Fruit fly (Drosophila melanogaster) whole organism, embryonic: Measurements from ENCODE around the gene mRpL37.
A peak's percentile ranks its signal among the peaks of the same experiment; 100 is the strongest.

ENCODE experiments used
- ATbp ChIP-seq: fragments of 200-800 bp; sonication (Bioruptor generic); optimal IDR thresholded peaks from 2 replicates; lab custom pipeline; 2017; ENCODE audit warnings: missing biosample characterization, mild to moderate bottlenecking, missing genetic modification characterization, missing genetic modification reagents
- BtbVII ChIP-seq: fragments of 200-800 bp; sonication (Bioruptor generic); optimal IDR thresholded peaks from 3 replicates; lab custom pipeline; 2017; ENCODE audit warnings: missing biosample characterization, mild to moderate bottlenecking, missing genetic modification characterization
- CG1024 ChIP-seq: fragments of 200-800 bp; sonication (Bioruptor generic); IDR thresholded peaks from 2 replicates; pipeline ENCODE4 v1.3.6; 2022; ENCODE audit warnings: missing biosample characterization, missing genetic modification characterization
- CG10274 ChIP-seq: fragments of 200-800 bp; sonication (Bioruptor generic); optimal IDR thresholded peaks from 3 replicates; lab custom pipeline; 2017; ENCODE audit warnings: missing biosample characterization, mild to moderate bottlenecking, missing genetic modification characterization
- CG11695 ChIP-seq: fragments of 200-800 bp; sonication (Bioruptor generic); IDR thresholded peaks from 3 replicates; pipeline ENCODE4 v1.3.6; 2022; ENCODE audit warnings: missing biosample characterization, missing genetic modification characterization
- CG12104 ChIP-seq: fragments of 200-800 bp; sonication (Bioruptor generic); optimal IDR thresholded peaks from 3 replicates; lab custom pipeline; 2016; ENCODE audit warnings: missing biosample characterization, missing genetic modification characterization
- CG13287 ChIP-seq: fragments of 200-800 bp; sonication (Bioruptor generic); IDR thresholded peaks from 2 replicates; pipeline ENCODE4 v1.3.6; 2022; ENCODE audit warnings: missing biosample characterization, missing genetic modification characterization; ENCODE audit not compliant: partially characterized antibody
- CG13296 ChIP-seq: fragments of 200-800 bp; sonication (Bioruptor generic); optimal IDR thresholded peaks from 3 replicates; lab custom pipeline; 2018; ENCODE audit warnings: missing biosample characterization, mild to moderate bottlenecking, missing genetic modification characterization
- CG14710 ChIP-seq: fragments of 200-800 bp; sonication (Bioruptor generic); optimal IDR thresholded peaks from 3 replicates; lab custom pipeline; 2019; ENCODE audit warnings: missing biosample characterization, mild to moderate bottlenecking, missing genetic modification characterization, moderate library complexity
- CG15514 ChIP-seq: fragments of 200-800 bp; sonication (Bioruptor generic); optimal IDR thresholded peaks from 3 replicates; lab custom pipeline; 2017; ENCODE audit warnings: missing biosample characterization, missing genetic modification characterization, mild to moderate bottlenecking, moderate library complexity, missing genetic modification reagents
- CG15601 ChIP-seq: fragments of 200-800 bp; sonication (Bioruptor generic); optimal IDR thresholded peaks from 3 replicates; lab custom pipeline; 2019; ENCODE audit warnings: missing biosample characterization, mild to moderate bottlenecking, missing genetic modification characterization, moderate library complexity
- CG17802 ChIP-seq: fragments of 200-800 bp; sonication (Bioruptor generic); optimal IDR thresholded peaks from 2 replicates; lab custom pipeline; 2018; ENCODE audit warnings: missing biosample characterization, mild to moderate bottlenecking, missing genetic modification characterization, moderate library complexity
- CG17912 ChIP-seq: fragments of 200-800 bp; sonication (Bioruptor generic); optimal IDR thresholded peaks from 2 replicates; lab custom pipeline; 2018; ENCODE audit warnings: missing biosample characterization, mild to moderate bottlenecking, missing genetic modification characterization
- CG2712 ChIP-seq: fragments of 200-800 bp; optimal IDR thresholded peaks from 3 replicates; lab custom pipeline; 2019; ENCODE audit warnings: missing biosample characterization, mild to moderate bottlenecking, missing genetic modification characterization, moderate library complexity
- CG2875 ChIP-seq: fragments of 200-800 bp; sonication (Bioruptor generic); optimal IDR thresholded peaks from 2 replicates; lab custom pipeline; 2017; ENCODE audit warnings: missing biosample characterization, mild to moderate bottlenecking, missing genetic modification characterization, missing genetic modification reagents
- CG4360 ChIP-seq: fragments of 200-800 bp; sonication (Bioruptor generic); IDR thresholded peaks from 2 replicates; pipeline ENCODE4 v1.3.6; 2022; ENCODE audit warnings: missing biosample characterization, missing genetic modification characterization
- CG7786 ChIP-seq: fragments of 200-800 bp; sonication (Bioruptor generic); optimal IDR thresholded peaks from 2 replicates; lab custom pipeline; 2016; ENCODE audit warnings: missing biosample characterization, missing genetic modification characterization
- CG8478 ChIP-seq: fragments of >200 bp; optimal IDR thresholded peaks from 2 replicates; lab custom pipeline; 2018
- Dad ChIP-seq: fragments of 200-800 bp; sonication (Bioruptor generic); optimal IDR thresholded peaks from 3 replicates; lab custom pipeline; 2016; ENCODE audit warnings: missing biosample characterization, missing genetic modification characterization
- Elba2 ChIP-seq: fragments of 200-800 bp; sonication (Bioruptor generic); optimal IDR thresholded peaks from 3 replicates; lab custom pipeline; 2016; ENCODE audit warnings: missing biosample characterization, missing genetic modification characterization
- GATAe ChIP-seq: fragments of 200-800 bp; sonication (Bioruptor generic); conservative IDR thresholded peaks from 2 replicates; pipeline ENCODE4 v1.3.6; 2022; ENCODE audit warnings: missing biosample characterization, missing genetic modification characterization
- H15 ChIP-seq: fragments of 200-800 bp; sonication (Bioruptor generic); IDR thresholded peaks from 3 replicates; pipeline ENCODE4 v1.3.6; 2022; ENCODE audit warnings: missing biosample characterization, missing genetic modification characterization
- H2.0 ChIP-seq: fragments of 200-800 bp; sonication (Bioruptor generic); IDR thresholded peaks from 2 replicates; pipeline ENCODE4 v1.3.6; 2022; ENCODE audit warnings: missing biosample characterization, missing genetic modification characterization
- HHEX ChIP-seq: fragments of 200-800 bp; sonication (Bioruptor generic); optimal IDR thresholded peaks from 3 replicates; lab custom pipeline; 2017; ENCODE audit warnings: missing biosample characterization, mild to moderate bottlenecking, missing genetic modification characterization, missing genetic modification reagents
- HLH3B ChIP-seq: fragments of 200-800 bp; sonication (Bioruptor generic); IDR thresholded peaks from 2 replicates; pipeline ENCODE4 v1.3.6; 2022; ENCODE audit warnings: missing biosample characterization, missing genetic modification characterization
- HLHmδ ChIP-seq: fragments of 200-800 bp; sonication (Bioruptor generic); optimal IDR thresholded peaks from 2 replicates; lab custom pipeline; 2018; ENCODE audit warnings: missing biosample characterization, mild to moderate bottlenecking, missing genetic modification characterization, moderate library complexity
- Hmr ChIP-seq: fragments of 200-800 bp; sonication (Bioruptor generic); optimal IDR thresholded peaks from 3 replicates; lab custom pipeline; 2017; ENCODE audit warnings: mild to moderate bottlenecking, missing biosample characterization, missing genetic modification reagents, missing genetic modification characterization
- Hr39 ChIP-seq: fragments of >200 bp; optimal IDR thresholded peaks from 2 replicates; lab custom pipeline; 2017
- Nf-YC ChIP-seq: fragments of 200-800 bp; optimal IDR thresholded peaks from 3 replicates; lab custom pipeline; 2019; ENCODE audit warnings: missing biosample characterization, mild to moderate bottlenecking, missing genetic modification characterization, moderate library complexity
- Oaz ChIP-seq: fragments of 200-800 bp; sonication (Bioruptor generic); IDR thresholded peaks from 2 replicates; pipeline ENCODE4 v1.3.6; 2022; ENCODE audit warnings: missing biosample characterization, missing genetic modification characterization
- bigmax ChIP-seq: fragments of 200-800 bp; sonication (Bioruptor generic); optimal IDR thresholded peaks from 2 replicates; lab custom pipeline; 2018; ENCODE audit warnings: missing biosample characterization, mild to moderate bottlenecking, missing genetic modification characterization
- cato ChIP-seq: fragments of 200-800 bp; sonication (Bioruptor generic); optimal IDR thresholded peaks from 2 replicates; lab custom pipeline; 2016; ENCODE audit warnings: missing biosample characterization, missing genetic modification characterization, borderline replicate concordance
- caup ChIP-seq: fragments of 200-800 bp; sonication (Bioruptor generic); optimal IDR thresholded peaks from 3 replicates; lab custom pipeline; 2017; ENCODE audit warnings: missing biosample characterization, mild to moderate bottlenecking, missing genetic modification characterization, moderate library complexity; ENCODE audit not compliant: severe bottlenecking
- corto ChIP-seq: fragments of 200-800 bp; sonication (Bioruptor generic); optimal IDR thresholded peaks from 2 replicates; lab custom pipeline; 2016; ENCODE audit warnings: missing biosample characterization, mild to moderate bottlenecking, missing genetic modification characterization, moderate library complexity
- eyg ChIP-seq: fragments of 200-800 bp; sonication (Bioruptor generic); optimal IDR thresholded peaks from 3 replicates; lab custom pipeline; 2016; ENCODE audit warnings: missing biosample characterization, missing genetic modification characterization
- gem ChIP-seq: fragments of 200-800 bp; sonication (Bioruptor generic); optimal IDR thresholded peaks from 2 replicates; lab custom pipeline; 2019; ENCODE audit warnings: missing biosample characterization, mild to moderate bottlenecking, missing genetic modification characterization, moderate library complexity
- grau ChIP-seq: fragments of 200-800 bp; optimal IDR thresholded peaks from 3 replicates; lab custom pipeline; 2019; ENCODE audit warnings: missing biosample characterization, mild to moderate bottlenecking, missing genetic modification characterization, moderate library complexity
- gsb-n ChIP-seq: fragments of 200-800 bp; sonication (Bioruptor generic); optimal IDR thresholded peaks from 3 replicates; lab custom pipeline; 2018; ENCODE audit warnings: missing biosample characterization, mild to moderate bottlenecking, missing genetic modification characterization
- her ChIP-seq: fragments of 200-800 bp; sonication (Bioruptor generic); optimal IDR thresholded peaks from 2 replicates; lab custom pipeline; 2016; ENCODE audit warnings: missing biosample characterization, missing genetic modification characterization
- klu ChIP-seq: fragments of 200-800 bp; sonication (Bioruptor generic); IDR thresholded peaks from 2 replicates; pipeline ENCODE4 v1.3.6; 2022; ENCODE audit warnings: missing biosample characterization, missing genetic modification characterization
- lilli ChIP-seq: fragments of 200-800 bp; sonication (Bioruptor generic); optimal IDR thresholded peaks from 3 replicates; lab custom pipeline; 2016; ENCODE audit warnings: missing biosample characterization, missing genetic modification characterization
- luna ChIP-seq: fragments of 200-800 bp; sonication (Bioruptor generic); optimal IDR thresholded peaks from 2 replicates; lab custom pipeline; 2016; ENCODE audit warnings: missing biosample characterization, missing genetic modification characterization
- odd ChIP-seq: fragments of 200-800 bp; sonication (Bioruptor generic); optimal IDR thresholded peaks from 2 replicates; lab custom pipeline; 2017; ENCODE audit warnings: missing biosample characterization, mild to moderate bottlenecking, missing genetic modification characterization
- slbo ChIP-seq: fragments of 200-800 bp; sonication (Bioruptor generic); IDR thresholded peaks from 2 replicates; pipeline ENCODE4 v1.3.6; 2022; ENCODE audit warnings: missing biosample characterization, missing genetic modification characterization
- so ChIP-seq: fragments of 200-800 bp; sonication (Bioruptor generic); IDR thresholded peaks from 3 replicates; pipeline ENCODE4 v1.3.6; 2022; ENCODE audit warnings: missing biosample characterization, missing genetic modification characterization
- tup ChIP-seq: fragments of 200-800 bp; sonication (Bioruptor generic); optimal IDR thresholded peaks from 2 replicates; lab custom pipeline; 2016; ENCODE audit warnings: missing biosample characterization, mild to moderate bottlenecking, missing genetic modification characterization, moderate library complexity
- twi ChIP-seq: fragments of 200-800 bp; optimal IDR thresholded peaks from 2 replicates; lab custom pipeline; 2019; ENCODE audit warnings: missing biosample characterization, mild to moderate bottlenecking, missing genetic modification characterization, moderate library complexity
- zen ChIP-seq: fragments of 200-800 bp; sonication (Bioruptor generic); optimal IDR thresholded peaks from 3 replicates; lab custom pipeline; 2018; ENCODE audit warnings: missing biosample characterization, mild to moderate bottlenecking, missing genetic modification characterization, moderate library complexity

mRpL37 gene

DNA sequence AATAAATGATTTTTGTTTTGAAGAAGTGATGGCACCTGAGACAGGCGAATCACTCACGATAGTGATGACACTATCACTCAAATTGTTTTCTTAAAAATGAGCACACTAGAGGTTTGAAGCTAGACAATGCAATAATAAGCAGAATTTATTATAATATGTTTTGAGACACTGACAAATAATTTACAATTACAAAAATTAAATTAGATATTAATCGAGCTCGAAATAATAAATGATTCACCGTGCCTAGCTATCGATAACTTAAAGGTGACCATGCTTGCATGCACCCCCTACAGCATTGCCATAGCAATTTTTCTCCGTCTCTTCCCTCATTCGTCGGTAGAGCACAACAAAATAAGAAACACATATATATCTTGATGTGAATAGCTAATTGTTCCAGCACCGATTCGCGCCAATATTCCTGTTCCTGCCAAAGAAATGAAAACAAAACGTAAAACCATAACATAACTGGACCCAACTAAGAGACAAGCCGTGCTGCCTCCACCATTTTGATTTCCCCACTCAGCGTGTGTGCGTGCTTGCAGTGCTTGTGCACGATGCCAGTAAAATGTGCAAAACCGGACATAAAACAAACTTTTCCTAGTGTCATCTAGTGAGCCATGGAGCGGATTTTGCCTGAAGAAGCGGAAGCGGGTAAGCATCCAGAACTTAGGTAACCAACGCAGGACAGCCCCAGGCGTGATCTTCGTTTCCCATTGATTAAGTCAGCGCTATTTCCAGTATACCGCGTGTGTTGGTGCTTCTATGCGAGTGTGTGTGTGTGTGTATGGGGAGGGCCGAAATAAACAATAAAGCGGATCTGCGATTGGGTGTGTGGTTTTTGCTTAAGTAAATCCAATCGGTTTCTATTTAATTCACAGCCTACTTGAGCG lies 22.7 kb downstream of the mRpL37 start, which contains the start of the genes MED7 and Cap-H2 (continued):
- TF ChIP-seq ATbp (GFP tag; lab: Kevin White, UChicago), result no peak
- peak; percentile 65 for TF ChIP-seq Dad (GFP tag; lab: Kevin White, UChicago)
- TF ChIP-seq luna (GFP tag; lab: Kevin White, UChicago), result peak; percentile 7
- peak; percentile 73 for TF ChIP-seq HLH3B (GFP tag; lab: Robert Waterston, UW)
- peak; percentile 53 for TF ChIP-seq Elba2 (GFP tag; lab: Kevin White, UChicago)
- TF ChIP-seq so (GFP tag; lab: Robert Waterston, UW), result peak; percentile 78; the same call in 2 of the 3 replicates
- peak; percentile 68 for TF ChIP-seq twi
- no peak for TF ChIP-seq Hmr
- TF ChIP-seq CG8478 (lab: Kevin White, UChicago), result peak; percentile 11
- peak; percentile 77 for TF ChIP-seq Nf-YC (tag; lab: Kevin White, UChicago)
- TF ChIP-seq CG17802 (tag; lab: Kevin White, UChicago), result peak; percentile 0
- TF ChIP-seq grau (tag; lab: Kevin White, UChicago), result peak; percentile 80
- peak; percentile 93 for TF ChIP-seq lilli
- TF ChIP-seq H15, result peak; percentile 73; the same call in 2 of the 3 replicates
- no peak for TF ChIP-seq Hr39 (lab: Kevin White, UChicago)
- TF ChIP-seq CG11695 (GFP tag; lab: Robert Waterston, UW), result peak; percentile 66; the same call in 2 of the 3 replicates
- TF ChIP-seq CG14710 (tag; lab: Kevin White, UChicago), result peak; percentile 87
- TF ChIP-seq Oaz (GFP tag; lab: Robert Waterston, UW), result peak; percentile 62; the same call in 1 of the 2 replicates
- TF ChIP-seq eyg (GFP tag; lab: Kevin White, UChicago), result no peak
- peak; percentile 37; the same call in 1 of the 2 replicates for TF ChIP-seq CG4360 (GFP tag; lab: Robert Waterston, UW)
- TF ChIP-seq H2.0 (GFP tag; lab: Robert Waterston, UW), result peak; percentile 70
- peak; percentile 26 for TF ChIP-seq CG10274 (GFP tag; lab: Kevin White, UChicago)
- TF ChIP-seq gsb-n (tag; lab: Kevin White, UChicago), result peak; percentile 75
- peak; percentile 84 for TF ChIP-seq klu (GFP tag; lab: Robert Waterston, UW)
- TF ChIP-seq slbo (GFP tag; lab: Robert Waterston, UW), result peak; percentile 90
- peak; percentile 54 for TF ChIP-seq CG13296
- TF ChIP-seq HHEX (GFP tag; lab: Kevin White, UChicago), result peak; percentile 68
- TF ChIP-seq her (GFP tag; lab: Kevin White, UChicago), result peak; percentile 26
- TF ChIP-seq caup (GFP tag; lab: Kevin White, UChicago), result peak; percentile 58
- no peak for TF ChIP-seq HLHmδ (GFP tag; lab: Kevin White, UChicago)
- peak; percentile 42 for TF ChIP-seq cato (GFP tag; lab: Kevin White, UChicago)
- TF ChIP-seq GATAe (GFP tag; lab: Robert Waterston, UW), result no peak
- no peak for TF ChIP-seq CG2875
- TF ChIP-seq CG15601 (tag; lab: Kevin White, UChicago), result peak; percentile 72
- TF ChIP-seq zen (tag; lab: Kevin White, UChicago), result peak; percentile 85
- TF ChIP-seq CG12104 (GFP tag; lab: Kevin White, UChicago), result peak; percentile 32
- TF ChIP-seq corto (GFP tag; lab: Kevin White, UChicago), result peak; percentile 58
- TF ChIP-seq CG15514 (GFP tag; lab: Kevin White, UChicago), result peak; percentile 80
- TF ChIP-seq tup (GFP tag; lab: Kevin White, UChicago), result peak; percentile 58
- TF ChIP-seq CG1024 (GFP tag; lab: Robert Waterston, UW), result 0 out of 2 replicates have a peak, but pooled peaks have one; percentile 42
- TF ChIP-seq gem (tag; lab: Kevin White, UChicago), result peak; percentile 89
- TF ChIP-seq BtbVII (GFP tag; lab: Kevin White, UChicago), result peak; percentile 5
- TF ChIP-seq CG17912 (GFP tag; lab: Kevin White, UChicago), result no peak
- peak; percentile 87 for TF ChIP-seq CG2712 (tag; lab: Kevin White, UChicago)
- no peak for TF ChIP-seq bigmax
- peak; percentile 100 for TF ChIP-seq CG13287 (GFP tag; lab: Robert Waterston, UW)
- TF ChIP-seq odd, result peak; percentile 8
- peak; percentile 56 for TF ChIP-seq CG7786 (GFP tag; lab: Kevin White, UChicago)
